Worm (Caenorhabditis elegans): ENCODE results near the gene clec-260.

DNA sequence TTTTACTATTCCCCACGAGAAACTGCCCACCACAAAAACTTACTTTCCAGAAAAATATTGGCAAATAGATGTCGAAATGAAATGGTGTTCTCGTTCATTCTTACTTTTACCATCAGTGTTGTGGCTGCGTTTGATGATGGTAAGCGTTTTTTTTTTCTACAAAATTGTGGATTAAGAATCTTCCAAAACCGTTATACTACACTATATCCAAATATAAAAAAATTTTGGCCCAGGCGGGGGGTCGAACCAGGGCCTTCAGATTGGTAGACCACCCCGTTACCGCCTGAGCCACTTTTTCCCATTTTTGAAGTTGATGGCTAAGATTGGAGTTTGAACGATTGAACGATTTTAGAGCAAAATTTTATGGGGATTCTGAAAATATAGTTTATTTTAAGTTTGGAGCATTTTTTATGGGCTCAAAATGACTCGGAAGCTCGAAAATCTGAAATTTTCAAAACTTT, 36.9 kb upstream of the clec-260 start, which contains the start of gene lgc-55:
- no peak for TF ChIP-seq C17E4.6 (GFP tag; IDR thresholded peaks at IDR 0.05)
- no peak for TF ChIP-seq madf-3 (GFP tag; IDR thresholded peaks at IDR 0.05)
- TF ChIP-seq dpl-1 (GFP tag; optimal IDR thresholded peaks at IDR 0.05) = no peak
- no peak for TF ChIP-seq efl-1 (GFP tag; optimal IDR thresholded peaks at IDR 0.05)
- no peak for TF ChIP-seq unc-62 (GFP tag; optimal IDR thresholded peaks at IDR 0.05)
- no peak for TF ChIP-seq cebp-2 (GFP tag; IDR thresholded peaks at IDR 0.05)
- TF ChIP-seq gei-17 (GFP tag; optimal IDR thresholded peaks at IDR 0.05) = no peak
